Worm (Caenorhabditis elegans) whole organism, L4 larva: ENCODE results near the gene npr-2.

Experiments
- D1046.2 ChIP-seq: fragments of 200-800 bp; sonication (Bioruptor generic); IDR thresholded peaks from 2 replicates; pipeline ENCODE4 v1.3.6; 2022; ENCODE audit warnings: missing genetic modification characterization, missing compliant biosample characterization
- F10B5.3 ChIP-seq: sonication (generic microtip); optimal IDR thresholded peaks from 2 replicates; lab custom pipeline; 2016; ENCODE audit warnings: mild to moderate bottlenecking, missing genetic modification characterization, missing compliant biosample characterization
- F44E2.7 ChIP-seq: fragments of 200-800 bp; sonication (Bioruptor generic); IDR thresholded peaks from 2 replicates; pipeline ENCODE4 v2.1.2; 2022; ENCODE audit warnings: missing genetic modification characterization, missing compliant biosample characterization
- F49E8.2 ChIP-seq: sonication (generic microtip); optimal IDR thresholded peaks from 2 replicates; lab custom pipeline; 2016; ENCODE audit warnings: missing compliant biosample characterization, mild to moderate bottlenecking, missing genetic modification characterization, borderline replicate concordance
- T20F7.1 ChIP-seq: fragments of 200-800 bp; sonication (Bioruptor generic); optimal IDR thresholded peaks from 2 replicates; lab custom pipeline; 2018; ENCODE audit warnings: mild to moderate bottlenecking, missing genetic modification characterization, missing compliant biosample characterization
- Y48G9A.11 ChIP-seq: fragments of 200-800 bp; sonication (Bioruptor generic); IDR thresholded peaks from 2 replicates; pipeline ENCODE4 v1.3.6; 2022; ENCODE audit warnings: missing genetic modification reagents, missing genetic modification characterization, missing compliant biosample characterization
- ZK546.5 ChIP-seq, 2 experiments: sonication (generic microtip); optimal IDR thresholded peaks; 2 replicates each; lab custom pipeline; 2017; ENCODE audit warnings: missing biosample characterization in 2 of 2, missing genetic modification characterization in 2 of 2
- aly-2 ChIP-seq: sonication (generic microtip); optimal IDR thresholded peaks from 2 replicates; lab custom pipeline; 2018; ENCODE audit warnings: missing biosample characterization, missing genetic modification characterization
- ama-1 ChIP-seq: fragments of 150-350 bp; optimal IDR thresholded peaks from 2 replicates; lab custom pipeline; 2014; ENCODE audit warnings: inconsistent platforms, mixed read lengths
- ceh-32 ChIP-seq: sonication (generic microtip); optimal IDR thresholded peaks from 2 replicates; lab custom pipeline; 2016; ENCODE audit warnings: mild to moderate bottlenecking, missing genetic modification characterization, missing compliant biosample characterization; ENCODE audit not compliant: poor library complexity
- daf-16 ChIP-seq, 3 experiments: sonication (generic microtip); optimal IDR thresholded peaks; 2 replicates each; lab custom pipeline; 2016 to 2017; ENCODE audit warnings: missing genetic modification characterization in 3 of 3, missing genetic modification reagents in 3 of 3, mild to moderate bottlenecking in 2 of 3, missing compliant biosample characterization in 2 of 3, missing biosample characterization in 1 of 3, moderate library complexity in 1 of 3
- daf-19 ChIP-seq: fragments of 200-800 bp; sonication (Bioruptor generic); conservative IDR thresholded peaks from 2 replicates; pipeline ENCODE4 v1.3.6; 2022; ENCODE audit warnings: missing genetic modification characterization, missing compliant biosample characterization
- dmd-6 ChIP-seq: fragments of 200-800 bp; sonication (Bioruptor generic); IDR thresholded peaks from 2 replicates; pipeline ENCODE4 v1.3.6; 2022; ENCODE audit warnings: missing genetic modification reagents, missing genetic modification characterization, missing compliant biosample characterization
- dpl-1 ChIP-seq: fragments of 150-350 bp; optimal IDR thresholded peaks from 2 replicates; lab custom pipeline; 2014; ENCODE audit warnings: missing biosample characterization, missing genetic modification reagents, missing genetic modification characterization
- duxl-1 ChIP-seq: sonication (generic microtip); optimal IDR thresholded peaks from 2 replicates; lab custom pipeline; 2016; ENCODE audit warnings: mild to moderate bottlenecking, missing genetic modification characterization, moderate library complexity, missing compliant biosample characterization; ENCODE audit not compliant: poor library complexity
- egl-27 ChIP-seq: sonication (generic microtip); optimal IDR thresholded peaks from 3 replicates; lab custom pipeline; 2017; ENCODE audit warnings: missing biosample characterization, missing genetic modification reagents, missing genetic modification characterization
- fkh-10 ChIP-seq: fragments of 150-350 bp; optimal IDR thresholded peaks from 2 replicates; lab custom pipeline; 2014; ENCODE audit warnings: missing biosample characterization, missing genetic modification reagents, missing genetic modification characterization
- fos-1 ChIP-seq: fragments of 150-350 bp; optimal IDR thresholded peaks from 2 replicates; lab custom pipeline; 2014; ENCODE audit warnings: missing biosample characterization, missing genetic modification characterization
- gei-8 ChIP-seq: fragments of 200-800 bp; sonication (Bioruptor generic); optimal IDR thresholded peaks from 2 replicates; lab custom pipeline; 2018; ENCODE audit warnings: mild to moderate bottlenecking, missing genetic modification characterization, missing compliant biosample characterization
- hif-1 ChIP-seq, 2 experiments: sonication (generic microtip); optimal IDR thresholded peaks; 2 replicates each; lab custom pipeline; 2016 to 2017; ENCODE audit warnings: missing compliant biosample characterization in 2 of 2, missing genetic modification characterization in 2 of 2, missing genetic modification reagents in 2 of 2, missing genotype in 2 of 2, mild to moderate bottlenecking in 1 of 2
- lir-3 ChIP-seq: sonication (generic microtip); optimal IDR thresholded peaks from 2 replicates; lab custom pipeline; 2016; ENCODE audit warnings: mild to moderate bottlenecking, missing genetic modification characterization, missing compliant biosample characterization
- lsy-2 ChIP-seq, 2 experiments: fragments of 150-350 bp in 1 of 2; sonication (generic microtip) in 1 of 2; optimal IDR thresholded peaks; 2 replicates each; lab custom pipeline; 2014 to 2017; ENCODE audit warnings: missing biosample characterization in 2 of 2, missing genetic modification characterization in 2 of 2
- madf-5 ChIP-seq, 2 experiments: fragments of 200-800 bp; sonication (Bioruptor generic); IDR thresholded peaks; 2 replicates each; pipeline ENCODE4 v1.3.6; 2022; ENCODE audit warnings: missing compliant biosample characterization in 2 of 2, missing genetic modification characterization in 2 of 2
- mdl-1 ChIP-seq, 2 experiments: fragments of 150-350 bp in 1 of 2; sonication (generic microtip) in 1 of 2; optimal IDR thresholded peaks; 2 replicates each; lab custom pipeline; 2014 to 2017; ENCODE audit warnings: missing biosample characterization in 2 of 2, missing genetic modification characterization in 2 of 2
- mep-1 ChIP-seq: fragments of 150-350 bp; sonication (generic microtip); optimal IDR thresholded peaks from 3 replicates; lab custom pipeline; 2014; ENCODE audit warnings: missing biosample characterization, missing genetic modification characterization
- mes-2 ChIP-seq: sonication (generic microtip); optimal IDR thresholded peaks from 2 replicates; lab custom pipeline; 2016; ENCODE audit warnings: missing genotype, mild to moderate bottlenecking, missing genetic modification characterization, missing compliant biosample characterization; ENCODE audit not compliant: poor library complexity, severe bottlenecking
- mxl-3 ChIP-seq: fragments of 200-800 bp; sonication (Bioruptor generic); optimal IDR thresholded peaks from 2 replicates; lab custom pipeline; 2018; ENCODE audit warnings: mild to moderate bottlenecking, missing genetic modification characterization, missing compliant biosample characterization
- nhr-10 ChIP-seq: fragments of 150-350 bp; optimal IDR thresholded peaks from 2 replicates; lab custom pipeline; 2014; ENCODE audit warnings: missing biosample characterization, missing genetic modification characterization
- nhr-102 ChIP-seq: sonication (generic microtip); optimal IDR thresholded peaks from 2 replicates; lab custom pipeline; 2016; ENCODE audit warnings: mild to moderate bottlenecking, missing genetic modification characterization, moderate library complexity, missing compliant biosample characterization
- nhr-11 ChIP-seq: fragments of 150-350 bp; optimal IDR thresholded peaks from 2 replicates; lab custom pipeline; 2014; ENCODE audit warnings: missing biosample characterization, missing genetic modification characterization
- nhr-28 ChIP-seq: fragments of 150-350 bp; optimal IDR thresholded peaks from 2 replicates; lab custom pipeline; 2014; ENCODE audit warnings: missing biosample characterization, missing genetic modification characterization
- nhr-41 ChIP-seq: fragments of 200-800 bp; sonication (Bioruptor generic); IDR thresholded peaks from 2 replicates; pipeline ENCODE4 v1.3.6; 2022; ENCODE audit warnings: missing genetic modification reagents, missing genetic modification characterization, missing compliant biosample characterization
- nhr-48 ChIP-seq: sonication (generic microtip); optimal IDR thresholded peaks from 2 replicates; lab custom pipeline; 2016; ENCODE audit warnings: mild to moderate bottlenecking, missing genetic modification characterization, missing compliant biosample characterization
- nhr-6 ChIP-seq: fragments of 150-350 bp; optimal IDR thresholded peaks from 2 replicates; lab custom pipeline; 2014; ENCODE audit warnings: missing biosample characterization, missing genetic modification characterization
- nhr-76 ChIP-seq: fragments of 150-350 bp; optimal IDR thresholded peaks from 2 replicates; lab custom pipeline; 2014; ENCODE audit warnings: missing biosample characterization, missing genetic modification characterization
- pha-4 ChIP-seq, 2 experiments: fragments of 150-350 bp in 1 of 2; fragments of 200-800 bp in 1 of 2; sonication (Bioruptor generic) in 1 of 2; IDR thresholded peaks in 1 of 2; optimal IDR thresholded peaks in 1 of 2; 2 replicates each; pipeline versions ENCODE4 v1.3.6 to Lab custom; 2014 to 2022; ENCODE audit warnings: missing genetic modification characterization in 2 of 2, missing genetic modification reagents in 2 of 2, missing biosample characterization in 1 of 2, missing compliant biosample characterization in 1 of 2
- pqm-1 ChIP-seq: sonication (generic microtip); optimal IDR thresholded peaks from 2 replicates; lab custom pipeline; 2017; ENCODE audit warnings: missing biosample characterization, missing genetic modification characterization
- rbr-2 ChIP-seq: sonication (generic microtip); optimal IDR thresholded peaks from 2 replicates; lab custom pipeline; 2016; ENCODE audit warnings: missing genotype, missing genetic modification characterization, missing compliant biosample characterization
- saeg-2 ChIP-seq: fragments of 200-800 bp; sonication (Bioruptor generic); IDR thresholded peaks from 2 replicates; pipeline ENCODE4 v1.3.6; 2022; ENCODE audit warnings: missing genetic modification reagents, missing genetic modification characterization, missing compliant biosample characterization
- sdz-12 ChIP-seq: fragments of 200-800 bp; sonication (Bioruptor generic); optimal IDR thresholded peaks from 2 replicates; lab custom pipeline; 2018; ENCODE audit warnings: mild to moderate bottlenecking, missing genetic modification characterization, missing compliant biosample characterization
- set-16 ChIP-seq: fragments of 200-800 bp; sonication (Bioruptor generic); IDR thresholded peaks from 2 replicates; pipeline ENCODE4 v1.3.6; 2022; ENCODE audit warnings: missing genetic modification reagents, missing genetic modification characterization, missing compliant biosample characterization
- skn-1 ChIP-seq: fragments of 150-350 bp; optimal IDR thresholded peaks from 2 replicates; lab custom pipeline; 2014; ENCODE audit warnings: missing biosample characterization, missing genetic modification characterization
- snpc-4 ChIP-seq: fragments of 150-350 bp; optimal IDR thresholded peaks from 2 replicates; lab custom pipeline; 2014; ENCODE audit warnings: missing biosample characterization, missing genetic modification characterization
- spr-3 ChIP-seq: fragments of 200-800 bp; sonication (Bioruptor generic); optimal IDR thresholded peaks from 2 replicates; lab custom pipeline; 2018; ENCODE audit warnings: mild to moderate bottlenecking, missing genetic modification characterization, missing compliant biosample characterization
- unc-62 ChIP-seq, 3 experiments: fragments of 150-350 bp in 1 of 3; sonication (generic microtip); optimal IDR thresholded peaks in 2 of 3; peaks in 1 of 3; 1 replicate in 1 of 3; 2 replicates in 2 of 3; lab custom pipeline; 2014 to 2017; ENCODE audit warnings: missing biosample characterization in 3 of 3, missing genetic modification characterization in 3 of 3, missing genetic modification reagents in 3 of 3, missing genotype in 1 of 3
- zag-1 ChIP-seq: fragments of 150-350 bp; optimal IDR thresholded peaks from 2 replicates; lab custom pipeline; 2014; ENCODE audit warnings: missing biosample characterization, missing genetic modification characterization
- zfp-2 ChIP-seq: sonication (generic microtip); optimal IDR thresholded peaks from 2 replicates; lab custom pipeline; 2016; ENCODE audit warnings: mild to moderate bottlenecking, missing genetic modification characterization, missing compliant biosample characterization
- ztf-11 ChIP-seq: fragments of 150-350 bp; optimal IDR thresholded peaks from 2 replicates; lab custom pipeline; 2014; ENCODE audit warnings: missing biosample characterization, missing genetic modification characterization
- ztf-7 ChIP-seq: fragments of 150-350 bp; optimal IDR thresholded peaks from 2 replicates; lab custom pipeline; 2014; ENCODE audit warnings: missing biosample characterization, missing genetic modification characterization

Gene npr-2

DNA sequence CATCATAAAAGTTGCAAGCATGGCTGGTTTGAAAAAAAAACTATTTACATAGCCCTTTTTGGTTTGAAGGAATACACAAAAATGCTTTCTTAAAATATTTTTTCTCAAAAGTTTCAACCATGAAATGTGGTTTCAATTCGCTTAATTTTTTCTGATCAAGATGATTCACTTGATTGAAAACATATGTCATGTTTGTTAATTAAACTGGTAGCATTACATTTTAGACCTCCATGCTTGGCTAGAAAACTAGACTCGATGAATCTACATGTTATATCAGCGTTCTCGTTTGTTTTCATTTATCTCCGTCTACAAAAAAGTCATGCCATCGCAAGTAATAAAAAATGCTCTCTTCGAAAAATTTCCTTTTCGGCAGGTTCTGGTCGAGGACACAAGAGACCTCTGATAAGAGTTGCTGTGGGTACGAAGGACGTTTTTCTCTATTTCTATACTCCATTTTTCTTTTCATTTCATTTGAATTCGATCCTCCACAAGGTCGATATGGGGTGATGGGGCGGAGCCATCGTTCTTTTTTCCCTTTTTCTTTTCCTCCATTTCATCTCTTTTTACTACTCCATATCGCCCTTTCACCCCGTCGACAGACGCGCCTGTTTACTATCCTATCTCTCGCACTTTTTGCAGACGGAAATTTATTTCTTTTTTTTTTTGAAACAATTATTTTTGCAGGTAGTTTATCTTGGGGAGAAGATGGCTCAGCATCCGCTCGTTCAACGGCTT is 54.1 kb downstream of the npr-2 start, which contains the start of gene elo-1 (continued):
- no peak for TF ChIP-seq madf-5 (GFP tag; IDR thresholded peaks at IDR 0.05; lab: Robert Waterston, UW)
- TF ChIP-seq mes-2 (tag; lab: Kevin White, UChicago), result no peak
- no peak for TF ChIP-seq unc-62 (GFP tag; optimal IDR thresholded peaks at IDR 0.05 in 1 of 2; lab: Kevin White, UChicago)
- no peak for TF ChIP-seq unc-62 (tag; optimal IDR thresholded peaks at IDR 0.05; lab: Kevin White, UChicago)
- TF ChIP-seq nhr-48 (tag; lab: Kevin White, UChicago), result peak; percentile 63
- TF ChIP-seq T20F7.1 (GFP tag; lab: Kevin White, UChicago), result peak; percentile 72
- no peak for TF ChIP-seq set-16
- no peak for TF ChIP-seq ZK546.5 (tag; optimal IDR thresholded peaks at IDR 0.05; lab: Kevin White, UChicago)
- TF ChIP-seq mxl-3, result peak; percentile 24
- TF ChIP-seq nhr-41, result no peak
- no peak for TF ChIP-seq fos-1 (tag; lab: Kevin White, UChicago)
- TF ChIP-seq ama-1 (lab: Kevin White, UChicago), result no peak
- no peak for TF ChIP-seq skn-1 (tag; lab: Kevin White, UChicago)
- TF ChIP-seq dmd-6 (GFP tag; lab: Robert Waterston, UW), result peak; percentile 82
- TF ChIP-seq egl-27 (tag; lab: Kevin White, UChicago), result no peak
- TF ChIP-seq nhr-102 (tag; lab: Kevin White, UChicago), result peak; percentile 39
- TF ChIP-seq aly-2 (tag; lab: Kevin White, UChicago), result no peak
- TF ChIP-seq mdl-1 (tag; optimal IDR thresholded peaks at IDR 0.05; lab: Kevin White, UChicago), result peak in 1 of 2 experiments; percentile 38
- 0 out of 2 replicates have a peak, but pooled peaks have one; percentile 43 for TF ChIP-seq saeg-2 (GFP tag; lab: Robert Waterston, UW)
- no peak for TF ChIP-seq nhr-76 (tag; lab: Kevin White, UChicago)
- TF ChIP-seq F44E2.7 (GFP tag; lab: Robert Waterston, UW), result no peak
- TF ChIP-seq pqm-1 (tag; lab: Kevin White, UChicago), result peak; percentile 64
- TF ChIP-seq Y48G9A.11 (GFP tag; lab: Robert Waterston, UW), result no peak
- no peak for TF ChIP-seq ztf-7
- no peak for TF ChIP-seq duxl-1 (tag; lab: Kevin White, UChicago)
- TF ChIP-seq zfp-2 (tag; lab: Kevin White, UChicago), result no peak
- TF ChIP-seq hif-1 (tag; optimal IDR thresholded peaks at IDR 0.05; lab: Kevin White, UChicago), result no peak
- no peak for TF ChIP-seq ceh-32 (tag; lab: Kevin White, UChicago)
- TF ChIP-seq nhr-10 (tag; lab: Kevin White, UChicago), result no peak
- TF ChIP-seq zag-1, result no peak
- no peak for TF ChIP-seq nhr-11 (tag; lab: Kevin White, UChicago)
- no peak for TF ChIP-seq fkh-10
- no peak for TF ChIP-seq spr-3 (GFP tag; lab: Kevin White, UChicago)
- TF ChIP-seq gei-8 (GFP tag; lab: Kevin White, UChicago), result no peak
- no peak for TF ChIP-seq ztf-11 (tag; lab: Kevin White, UChicago)
- peak; percentile 26 for TF ChIP-seq dpl-1 (GFP tag; lab: Kevin White, UChicago)
- no peak for TF ChIP-seq snpc-4 (tag; lab: Kevin White, UChicago)
- no peak for TF ChIP-seq lir-3 (tag; lab: Kevin White, UChicago)
- peak in 1 of 2 experiments; percentile 23 for TF ChIP-seq lsy-2 (tag; optimal IDR thresholded peaks at IDR 0.05; lab: Kevin White, UChicago)
- TF ChIP-seq F10B5.3, result no peak
- TF ChIP-seq daf-16 (GFP tag; optimal IDR thresholded peaks at IDR 0.05; lab: Kevin White, UChicago), result peak in 1 of 2 experiments; percentile 22
- peak; percentile 63 for TF ChIP-seq daf-16 (tag; optimal IDR thresholded peaks at IDR 0.05; lab: Kevin White, UChicago)
- no peak for TF ChIP-seq sdz-12 (GFP tag; lab: Kevin White, UChicago)
- TF ChIP-seq nhr-6, result no peak
- TF ChIP-seq D1046.2 (GFP tag; lab: Robert Waterston, UW), result no peak
- peak; percentile 36 for TF ChIP-seq mep-1 (tag; lab: Kevin White, UChicago)
- no peak for TF ChIP-seq rbr-2
- no peak for TF ChIP-seq F49E8.2 (tag; lab: Kevin White, UChicago)
- no peak for TF ChIP-seq pha-4 (GFP tag; IDR thresholded peaks at IDR 0.05; lab: Robert Waterston, UW)
- no peak for TF ChIP-seq pha-4 (tag; optimal IDR thresholded peaks at IDR 0.05; lab: Kevin White, UChicago)
- TF ChIP-seq daf-19, result no peak
- peak; percentile 83 for TF ChIP-seq nhr-28 (tag; lab: Kevin White, UChicago)
